Worm (Caenorhabditis elegans) whole organism, mixed stage, embryonic: ENCODE data around the gene rmh-2.

Experiments used
- ces-1 ChIP-seq: fragments of 150-350 bp; optimal IDR thresholded peaks from 2 replicates; lab custom pipeline; 2014; ENCODE audit warnings: missing biosample characterization, missing genetic modification reagents, missing genetic modification characterization
- elt-1 ChIP-seq: sonication (generic microtip); optimal IDR thresholded peaks from 2 replicates; lab custom pipeline; 2017; ENCODE audit warnings: missing genetic modification characterization, mild to moderate bottlenecking, missing compliant biosample characterization, antibody characterized with exemption, moderate library complexity, borderline replicate concordance; ENCODE audit not compliant: insufficient read depth
- flh-1 ChIP-seq: fragments of 200-800 bp; sonication (Bioruptor generic); optimal IDR thresholded peaks from 2 replicates; lab custom pipeline; 2018; ENCODE audit warnings: mild to moderate bottlenecking, missing genetic modification characterization, moderate library complexity, missing compliant biosample characterization
- unc-39 ChIP-seq: fragments of 150-350 bp; optimal IDR thresholded peaks from 2 replicates; lab custom pipeline; 2014; ENCODE audit warnings: missing biosample characterization, missing genetic modification characterization

DNA sequence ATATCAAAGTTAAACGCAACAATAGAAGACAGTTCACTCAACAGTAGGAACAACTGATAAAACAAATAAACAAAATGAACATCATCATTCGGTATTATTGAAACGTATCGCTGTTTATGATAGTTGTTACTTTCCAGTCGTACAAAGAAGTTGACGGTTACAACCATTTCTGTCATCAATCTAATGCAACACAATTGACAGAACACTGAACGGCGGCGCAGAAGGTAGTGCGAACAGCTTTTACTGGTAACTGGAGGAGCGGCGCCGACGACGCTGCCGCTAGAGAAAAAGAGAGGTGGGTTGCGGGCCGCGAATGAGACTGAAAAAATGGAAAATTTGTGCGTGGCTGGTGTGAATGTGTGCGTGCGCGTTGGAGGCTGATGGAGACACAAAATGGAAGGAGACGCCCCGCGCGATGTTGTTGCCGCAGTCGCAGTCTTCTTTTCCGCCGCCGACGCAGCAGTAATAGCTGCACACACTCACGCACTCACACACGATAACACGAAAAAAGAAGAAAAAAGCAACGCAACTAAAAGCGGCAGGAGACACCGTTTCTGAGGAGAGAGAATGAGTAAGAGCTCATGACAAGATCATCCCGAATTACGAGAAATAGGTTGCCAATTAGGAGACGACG is 33.7 kb upstream of the rmh-2 start:
- TF ChIP-seq elt-1 (no peak), flh-1 (GFP tag; lab: Kevin White, UChicago) (no peak), unc-39 (tag; lab: Kevin White, UChicago) (no peak), ces-1 (GFP tag; lab: Kevin White, UChicago) (no peak)
